Worm (Caenorhabditis elegans) whole organism, L4 larva: ENCODE data around the gene F32D8.7.

Experiments used
- D1046.2 ChIP-seq: fragments of 200-800 bp; sonication (Bioruptor generic); IDR thresholded peaks from 2 replicates; pipeline ENCODE4 v1.3.6; 2022; ENCODE audit warnings: missing genetic modification characterization, missing compliant biosample characterization
- F37D6.2 ChIP-seq: sonication (generic microtip); optimal IDR thresholded peaks from 2 replicates; lab custom pipeline; 2016; ENCODE audit warnings: mild to moderate bottlenecking, missing genetic modification characterization, missing compliant biosample characterization
- F44E2.7 ChIP-seq: fragments of 200-800 bp; sonication (Bioruptor generic); IDR thresholded peaks from 2 replicates; pipeline ENCODE4 v2.1.2; 2022; ENCODE audit warnings: missing genetic modification characterization, missing compliant biosample characterization
- F49E8.2 ChIP-seq: sonication (generic microtip); optimal IDR thresholded peaks from 2 replicates; lab custom pipeline; 2016; ENCODE audit warnings: missing compliant biosample characterization, mild to moderate bottlenecking, missing genetic modification characterization, borderline replicate concordance
- T20F7.1 ChIP-seq: fragments of 200-800 bp; sonication (Bioruptor generic); optimal IDR thresholded peaks from 2 replicates; lab custom pipeline; 2018; ENCODE audit warnings: mild to moderate bottlenecking, missing genetic modification characterization, missing compliant biosample characterization
- T26A8.4 ChIP-seq: fragments of 200-800 bp; sonication (Bioruptor generic); IDR thresholded peaks from 2 replicates; pipeline ENCODE4 v1.3.6; 2022; ENCODE audit warnings: missing genetic modification characterization, missing compliant biosample characterization
- Y48G9A.11 ChIP-seq: fragments of 200-800 bp; sonication (Bioruptor generic); IDR thresholded peaks from 2 replicates; pipeline ENCODE4 v1.3.6; 2022; ENCODE audit warnings: missing genetic modification reagents, missing genetic modification characterization, missing compliant biosample characterization
- Y5F2A.4 ChIP-seq: fragments of 200-800 bp; sonication (Bioruptor generic); optimal IDR thresholded peaks from 2 replicates; lab custom pipeline; 2018; ENCODE audit warnings: mild to moderate bottlenecking, missing genetic modification characterization, missing compliant biosample characterization
- ZK546.5 ChIP-seq, 2 experiments: sonication (generic microtip); optimal IDR thresholded peaks; 2 replicates each; lab custom pipeline; 2017; ENCODE audit warnings: missing biosample characterization in 2 of 2, missing genetic modification characterization in 2 of 2
- aly-2 ChIP-seq: sonication (generic microtip); optimal IDR thresholded peaks from 2 replicates; lab custom pipeline; 2018; ENCODE audit warnings: missing biosample characterization, missing genetic modification characterization
- ceh-20 ChIP-seq: fragments of 200-800 bp; sonication (Bioruptor generic); IDR thresholded peaks from 2 replicates; pipeline ENCODE4 v1.3.6; 2022; ENCODE audit warnings: missing genetic modification reagents, missing genetic modification characterization, missing compliant biosample characterization
- ceh-44 ChIP-seq: fragments of 200-800 bp; sonication (Bioruptor generic); IDR thresholded peaks from 2 replicates; pipeline ENCODE4 v1.3.6; 2022; ENCODE audit warnings: missing genetic modification reagents, missing genetic modification characterization, missing compliant biosample characterization
- ces-1 ChIP-seq: fragments of 150-350 bp; sonication (generic microtip); optimal IDR thresholded peaks from 4 replicates; lab custom pipeline; 2014; ENCODE audit warnings: missing biosample characterization, missing genetic modification reagents, missing genetic modification characterization
- daf-12 ChIP-seq: fragments of 150-350 bp; optimal IDR thresholded peaks from 2 replicates; lab custom pipeline; 2014; ENCODE audit warnings: missing biosample characterization, missing genetic modification reagents, missing genetic modification characterization
- daf-19 ChIP-seq: fragments of 200-800 bp; sonication (Bioruptor generic); conservative IDR thresholded peaks from 2 replicates; pipeline ENCODE4 v1.3.6; 2022; ENCODE audit warnings: missing genetic modification characterization, missing compliant biosample characterization
- dmd-6 ChIP-seq: fragments of 200-800 bp; sonication (Bioruptor generic); IDR thresholded peaks from 2 replicates; pipeline ENCODE4 v1.3.6; 2022; ENCODE audit warnings: missing genetic modification reagents, missing genetic modification characterization, missing compliant biosample characterization
- dmd-8 ChIP-seq: fragments of 200-800 bp; sonication (Bioruptor generic); IDR thresholded peaks from 2 replicates; pipeline ENCODE4 v1.3.6; 2022; ENCODE audit warnings: missing genetic modification characterization, missing compliant biosample characterization
- dpl-1 ChIP-seq: fragments of 150-350 bp; optimal IDR thresholded peaks from 2 replicates; lab custom pipeline; 2014; ENCODE audit warnings: missing biosample characterization, missing genetic modification reagents, missing genetic modification characterization
- egl-27 ChIP-seq: sonication (generic microtip); optimal IDR thresholded peaks from 3 replicates; lab custom pipeline; 2017; ENCODE audit warnings: missing biosample characterization, missing genetic modification reagents, missing genetic modification characterization
- fkh-10 ChIP-seq: fragments of 150-350 bp; optimal IDR thresholded peaks from 2 replicates; lab custom pipeline; 2014; ENCODE audit warnings: missing biosample characterization, missing genetic modification reagents, missing genetic modification characterization
- fos-1 ChIP-seq: fragments of 150-350 bp; optimal IDR thresholded peaks from 2 replicates; lab custom pipeline; 2014; ENCODE audit warnings: missing biosample characterization, missing genetic modification characterization
- gei-8 ChIP-seq: fragments of 200-800 bp; sonication (Bioruptor generic); optimal IDR thresholded peaks from 2 replicates; lab custom pipeline; 2018; ENCODE audit warnings: mild to moderate bottlenecking, missing genetic modification characterization, missing compliant biosample characterization
- hif-1 ChIP-seq, 2 experiments: sonication (generic microtip); optimal IDR thresholded peaks; 2 replicates each; lab custom pipeline; 2016 to 2017; ENCODE audit warnings: missing compliant biosample characterization in 2 of 2, missing genetic modification characterization in 2 of 2, missing genetic modification reagents in 2 of 2, missing genotype in 2 of 2, mild to moderate bottlenecking in 1 of 2
- lim-7 ChIP-seq: fragments of 200-800 bp; sonication (Bioruptor generic); IDR thresholded peaks from 2 replicates; pipeline ENCODE4 v1.3.6; 2022; ENCODE audit warnings: missing genetic modification characterization, missing compliant biosample characterization
- lin-29 ChIP-seq: fragments of 200-800 bp; sonication (Bioruptor generic); IDR thresholded peaks from 2 replicates; pipeline ENCODE4 v1.3.6; 2022; ENCODE audit warnings: missing genetic modification reagents, missing genetic modification characterization, missing compliant biosample characterization
- lin-38 ChIP-seq: fragments of 200-800 bp; sonication (Bioruptor generic); IDR thresholded peaks from 2 replicates; pipeline ENCODE4 v1.3.6; 2022; ENCODE audit warnings: missing genetic modification reagents, missing genetic modification characterization, missing compliant biosample characterization
- mdl-1 ChIP-seq, 2 experiments: fragments of 150-350 bp in 1 of 2; sonication (generic microtip) in 1 of 2; optimal IDR thresholded peaks; 2 replicates each; lab custom pipeline; 2014 to 2017; ENCODE audit warnings: missing biosample characterization in 2 of 2, missing genetic modification characterization in 2 of 2
- mdt-29 ChIP-seq: fragments of 200-800 bp; sonication (Bioruptor generic); IDR thresholded peaks from 2 replicates; pipeline ENCODE4 v1.3.6; 2022; ENCODE audit warnings: missing genetic modification reagents, missing genetic modification characterization, missing compliant biosample characterization
- mep-1 ChIP-seq: fragments of 150-350 bp; sonication (generic microtip); optimal IDR thresholded peaks from 3 replicates; lab custom pipeline; 2014; ENCODE audit warnings: missing biosample characterization, missing genetic modification characterization
- mes-2 ChIP-seq: sonication (generic microtip); optimal IDR thresholded peaks from 2 replicates; lab custom pipeline; 2016; ENCODE audit warnings: missing genotype, mild to moderate bottlenecking, missing genetic modification characterization, missing compliant biosample characterization; ENCODE audit not compliant: poor library complexity, severe bottlenecking
- mxl-2 ChIP-seq: fragments of 200-800 bp; sonication (Bioruptor generic); conservative IDR thresholded peaks from 2 replicates; pipeline ENCODE4 v1.3.6; 2022; ENCODE audit warnings: missing genetic modification reagents, missing genetic modification characterization, missing compliant biosample characterization
- mxl-3 ChIP-seq: fragments of 200-800 bp; sonication (Bioruptor generic); optimal IDR thresholded peaks from 2 replicates; lab custom pipeline; 2018; ENCODE audit warnings: mild to moderate bottlenecking, missing genetic modification characterization, missing compliant biosample characterization
- nhr-102 ChIP-seq: sonication (generic microtip); optimal IDR thresholded peaks from 2 replicates; lab custom pipeline; 2016; ENCODE audit warnings: mild to moderate bottlenecking, missing genetic modification characterization, moderate library complexity, missing compliant biosample characterization
- nhr-25 ChIP-seq: sonication (generic microtip); optimal IDR thresholded peaks from 2 replicates; lab custom pipeline; 2017; ENCODE audit warnings: missing genetic modification characterization, mild to moderate bottlenecking, missing compliant biosample characterization, antibody characterized with exemption, moderate library complexity, borderline replicate concordance; ENCODE audit not compliant: insufficient read depth
- nhr-48 ChIP-seq: sonication (generic microtip); optimal IDR thresholded peaks from 2 replicates; lab custom pipeline; 2016; ENCODE audit warnings: mild to moderate bottlenecking, missing genetic modification characterization, missing compliant biosample characterization
- rbr-2 ChIP-seq: sonication (generic microtip); optimal IDR thresholded peaks from 2 replicates; lab custom pipeline; 2016; ENCODE audit warnings: missing genotype, missing genetic modification characterization, missing compliant biosample characterization
- saeg-2 ChIP-seq: fragments of 200-800 bp; sonication (Bioruptor generic); IDR thresholded peaks from 2 replicates; pipeline ENCODE4 v1.3.6; 2022; ENCODE audit warnings: missing genetic modification reagents, missing genetic modification characterization, missing compliant biosample characterization
- snpc-1.2 ChIP-seq: fragments of 200-800 bp; sonication (Bioruptor generic); IDR thresholded peaks from 2 replicates; pipeline ENCODE4 v1.3.6; 2022; ENCODE audit warnings: missing genetic modification reagents, missing genetic modification characterization, missing compliant biosample characterization
- snpc-4 ChIP-seq: fragments of 150-350 bp; optimal IDR thresholded peaks from 2 replicates; lab custom pipeline; 2014; ENCODE audit warnings: missing biosample characterization, missing genetic modification characterization
- spr-3 ChIP-seq: fragments of 200-800 bp; sonication (Bioruptor generic); optimal IDR thresholded peaks from 2 replicates; lab custom pipeline; 2018; ENCODE audit warnings: mild to moderate bottlenecking, missing genetic modification characterization, missing compliant biosample characterization
- unc-130 ChIP-seq: sonication (generic microtip); optimal IDR thresholded peaks from 2 replicates; lab custom pipeline; 2016; ENCODE audit warnings: missing genetic modification reagents, missing genetic modification characterization, missing compliant biosample characterization
- unc-39 ChIP-seq: sonication (generic microtip); optimal IDR thresholded peaks from 2 replicates; lab custom pipeline; 2017; ENCODE audit warnings: missing biosample characterization, missing genetic modification characterization
- unc-62 ChIP-seq, 3 experiments: fragments of 150-350 bp in 1 of 3; sonication (generic microtip); optimal IDR thresholded peaks in 2 of 3; peaks in 1 of 3; 1 replicate in 1 of 3; 2 replicates in 2 of 3; lab custom pipeline; 2014 to 2017; ENCODE audit warnings: missing biosample characterization in 3 of 3, missing genetic modification characterization in 3 of 3, missing genetic modification reagents in 3 of 3, missing genotype in 1 of 3
- zfp-2 ChIP-seq: sonication (generic microtip); optimal IDR thresholded peaks from 2 replicates; lab custom pipeline; 2016; ENCODE audit warnings: mild to moderate bottlenecking, missing genetic modification characterization, missing compliant biosample characterization
- zip-11 ChIP-seq: fragments of 200-800 bp; sonication (Bioruptor generic); IDR thresholded peaks from 2 replicates; pipeline ENCODE4 v1.3.6; 2022; ENCODE audit warnings: missing genetic modification characterization, missing compliant biosample characterization
- zip-2 ChIP-seq: fragments of 150-350 bp; optimal IDR thresholded peaks from 2 replicates; lab custom pipeline; 2014; ENCODE audit warnings: missing biosample characterization, missing genetic modification characterization

Gene F32D8.7

DNA sequence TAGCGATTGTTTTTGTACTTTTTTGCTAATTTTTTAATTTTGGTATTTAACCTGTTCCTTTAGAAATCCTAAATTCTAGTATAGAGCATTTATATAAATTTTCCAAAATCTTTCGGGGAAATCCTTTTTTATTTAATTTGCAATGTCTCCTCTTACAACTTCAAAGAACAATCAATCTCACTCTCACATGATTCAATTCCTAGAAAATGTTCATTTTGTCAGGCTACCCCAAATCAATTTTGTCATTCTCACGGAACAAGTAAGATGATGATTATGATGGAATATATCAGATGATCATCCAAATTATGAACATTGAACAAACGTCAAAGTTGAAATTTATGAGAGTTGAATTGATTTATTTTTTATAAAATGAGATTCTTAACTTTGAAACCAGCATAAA lies 39.1 kb downstream of the F32D8.7 start (continued):
- TF ChIP-seq mxl-2 (no peak), egl-27 (tag; lab: Kevin White, UChicago) (no peak), zip-11 (GFP tag; lab: Robert Waterston, UW) (no peak), Y48G9A.11 (no peak), saeg-2 (no peak; the same call in 1 of the 2 replicates), dmd-6 (GFP tag; lab: Robert Waterston, UW) (peak; percentile 65), fos-1 (tag; lab: Kevin White, UChicago) (no peak), unc-62 (GFP tag; optimal IDR thresholded peaks at IDR 0.05 in 1 of 2; lab: Kevin White, UChicago) (peak in 1 of 2 experiments; percentile 66), unc-62 (tag; optimal IDR thresholded peaks at IDR 0.05; lab: Kevin White, UChicago) (no peak), mdt-29 (GFP tag; lab: Robert Waterston, UW) (peak; percentile 31; the same call in 1 of the 2 replicates), daf-12 (tag; lab: Kevin White, UChicago) (no peak), hif-1 (tag; optimal IDR thresholded peaks at IDR 0.05; lab: Kevin White, UChicago) (peak in 1 of 2 experiments; percentile 43), mxl-3 (GFP tag; lab: Kevin White, UChicago) (no peak), lin-38 (0 out of 2 replicates have a peak, but pooled peaks have one; percentile 23), gei-8 (GFP tag; lab: Kevin White, UChicago) (peak; percentile 43), lin-29 (GFP tag; lab: Robert Waterston, UW) (no peak), snpc-4 (tag; lab: Kevin White, UChicago) (no peak), fkh-10 (GFP tag; lab: Kevin White, UChicago) (peak; percentile 95), ceh-44 (GFP tag; lab: Robert Waterston, UW) (no peak), daf-19 (GFP tag; lab: Robert Waterston, UW) (no peak), F44E2.7 (GFP tag; lab: Robert Waterston, UW) (no peak), ZK546.5 (tag; optimal IDR thresholded peaks at IDR 0.05; lab: Kevin White, UChicago) (no peak), aly-2 (tag; lab: Kevin White, UChicago) (no peak), dpl-1 (GFP tag; lab: Kevin White, UChicago) (no peak), nhr-48 (no peak), dmd-8 (GFP tag; lab: Robert Waterston, UW) (no peak), lim-7 (GFP tag; lab: Robert Waterston, UW) (no peak), snpc-1.2 (GFP tag; lab: Robert Waterston, UW) (no peak), rbr-2 (no peak), F37D6.2 (tag; lab: Kevin White, UChicago) (no peak), D1046.2 (GFP tag; lab: Robert Waterston, UW) (no peak), F49E8.2 (tag; lab: Kevin White, UChicago) (no peak), zfp-2 (no peak), nhr-25 (tag; lab: Kevin White, UChicago) (no peak), nhr-102 (tag; lab: Kevin White, UChicago) (no peak), mdl-1 (tag; optimal IDR thresholded peaks at IDR 0.05; lab: Kevin White, UChicago) (peak in 1 of 2 experiments; percentile 29), T20F7.1 (GFP tag; lab: Kevin White, UChicago) (no peak), spr-3 (GFP tag; lab: Kevin White, UChicago) (no peak), ceh-20 (GFP tag; lab: Robert Waterston, UW) (peak; percentile 23; the same call in 1 of the 2 replicates), unc-130 (no peak), mep-1 (tag; lab: Kevin White, UChicago) (peak; percentile 70), T26A8.4 (GFP tag; lab: Robert Waterston, UW) (peak; percentile 32; the same call in 1 of the 2 replicates), zip-2 (no peak), unc-39 (no peak), ces-1 (GFP tag; lab: Kevin White, UChicago) (peak; percentile 70), mes-2 (tag; lab: Kevin White, UChicago) (no peak), Y5F2A.4 (GFP tag; lab: Kevin White, UChicago) (no peak)
